Worm (Caenorhabditis elegans) whole organism, mixed stage, embryonic: ENCODE measurements around the gene F35H10.3.

ENCODE experiments used
- ces-1 ChIP-seq: fragments of 150-350 bp; optimal IDR thresholded peaks from 2 replicates; lab custom pipeline; 2014; ENCODE audit warnings: missing biosample characterization, missing genetic modification reagents, missing genetic modification characterization
- elt-3 ChIP-seq: fragments of 150-350 bp; optimal IDR thresholded peaks from 2 replicates; lab custom pipeline; 2014; ENCODE audit warnings: missing biosample characterization, missing genetic modification characterization
- nhr-12 ChIP-seq: fragments of 150-350 bp; optimal IDR thresholded peaks from 2 replicates; lab custom pipeline; 2014; ENCODE audit warnings: missing biosample characterization, missing genetic modification characterization
- snpc-4 ChIP-seq: fragments of 150-350 bp; optimal IDR thresholded peaks from 2 replicates; lab custom pipeline; 2014; ENCODE audit warnings: missing biosample characterization, missing genetic modification characterization
- unc-62 ChIP-seq: fragments of 150-350 bp; optimal IDR thresholded peaks from 2 replicates; lab custom pipeline; 2014; ENCODE audit warnings: missing biosample characterization, missing genetic modification reagents, missing genetic modification characterization

DNA sequence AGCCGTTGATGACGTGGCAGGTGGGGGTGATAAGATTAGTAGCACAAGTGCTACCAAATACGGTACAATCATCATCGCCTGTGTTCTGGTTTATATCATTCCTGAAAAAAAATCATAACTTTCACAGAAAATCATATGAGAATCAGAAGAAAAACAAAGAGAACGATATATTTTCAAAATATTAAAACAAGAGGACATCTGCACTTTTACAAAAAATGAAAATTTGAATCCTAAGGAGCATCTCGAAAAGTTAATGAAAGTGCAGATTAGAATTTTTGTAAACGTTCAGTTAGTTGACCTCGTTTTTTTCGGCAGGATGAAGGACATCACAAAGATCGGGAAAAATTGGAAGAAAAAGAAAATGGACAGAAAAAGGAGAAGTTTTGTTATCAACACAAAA lies 12.9 kb upstream of the F35H10.3 start, which contains the start of gene F35H10.10:
- no peak for TF ChIP-seq elt-3 (tag; lab: Kevin White, UChicago)
- no peak for TF ChIP-seq ces-1 (GFP tag; lab: Kevin White, UChicago)
- TF ChIP-seq snpc-4 (tag; lab: Kevin White, UChicago): no peak
- no peak for TF ChIP-seq nhr-12 (tag; lab: Kevin White, UChicago)
- no peak for TF ChIP-seq unc-62
